Fruit fly (Drosophila melanogaster) whole organism: ENCODE results near the gene CG1544.

Source experiments
- CG8478 ChIP-seq: fragments of >200 bp; optimal IDR thresholded peaks from 2 replicates; lab custom pipeline; 2018; ENCODE audit warnings: inconsistent platforms
- Dll ChIP-seq: fragments of >200 bp; optimal IDR thresholded peaks from 2 replicates; lab custom pipeline; 2017
- pan ChIP-seq: fragments of >200 bp; optimal IDR thresholded peaks from 2 replicates; lab custom pipeline; 2017
- usp ChIP-seq: fragments of >200 bp; optimal IDR thresholded peaks from 2 replicates; lab custom pipeline; 2017; ENCODE audit warnings: missing biosample characterization, missing genetic modification characterization, mixed read lengths

DNA sequence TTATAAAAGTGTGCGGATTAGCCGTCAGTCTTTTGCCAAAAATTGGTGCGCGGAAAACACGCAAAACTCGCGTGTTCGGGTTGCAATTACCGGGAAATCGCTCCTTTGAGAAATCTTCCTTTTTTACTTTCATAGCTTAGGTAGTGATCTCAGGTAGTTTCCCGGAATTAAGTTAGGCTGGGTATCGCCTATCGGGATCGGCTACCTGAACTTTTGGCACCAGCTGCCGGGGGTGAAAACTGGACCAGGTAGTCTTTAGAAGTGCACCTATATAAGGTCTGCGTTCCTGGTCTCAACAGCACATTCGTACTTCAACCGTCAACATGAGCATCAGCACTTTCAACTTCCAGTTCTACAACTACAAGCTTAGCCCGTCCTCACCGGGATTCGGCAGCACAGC is 3.7 kb upstream of the CG1544 start, which contains the start of gene bnk:
- TF ChIP-seq usp (GFP tag; lab: Kevin White, UChicago) (no peak), pan (no peak), CG8478 (no peak), Dll (lab: Kevin White, UChicago) (no peak)
